Fruit fly (Drosophila melanogaster) S2 (cell line): ENCODE results near the gene nyo.

Experiments
- CG8478 ChIP-seq: fragments of >200 bp; optimal IDR thresholded peaks from 2 replicates; lab custom pipeline; 2018
- CTCF ChIP-seq, 2 experiments: fragments of >200 bp; optimal IDR thresholded peaks; 2 replicates each; lab custom pipeline; 2018

nyo gene

dm6 chr3R:31604409-31605116 is 61.7 kb downstream of the nyo start:
- TF ChIP-seq CTCF (optimal IDR thresholded peaks at IDR 0.05; lab: Kevin White, UChicago) (no peak), CG8478 (lab: Kevin White, UChicago) (no peak)

DNA sequence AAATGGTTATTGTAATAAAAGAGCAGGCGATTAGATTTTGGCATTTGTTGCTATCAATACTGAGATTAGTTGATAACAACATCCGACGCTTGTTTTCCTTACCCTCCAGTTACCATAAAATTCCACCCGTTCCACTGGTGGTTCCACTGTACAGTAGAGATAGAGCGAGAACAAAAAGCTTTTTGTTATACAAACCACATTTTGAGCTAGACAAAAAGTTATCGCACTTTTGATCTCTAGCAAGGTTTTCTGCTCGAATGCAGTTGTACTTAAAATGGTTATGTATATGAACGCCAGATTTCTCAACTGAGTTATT is 62.2 kb downstream of the nyo start:
- TF ChIP-seq CG8478 (lab: Kevin White, UChicago): no peak
- no peak for TF ChIP-seq CTCF (optimal IDR thresholded peaks at IDR 0.05; lab: Kevin White, UChicago)

DNA sequence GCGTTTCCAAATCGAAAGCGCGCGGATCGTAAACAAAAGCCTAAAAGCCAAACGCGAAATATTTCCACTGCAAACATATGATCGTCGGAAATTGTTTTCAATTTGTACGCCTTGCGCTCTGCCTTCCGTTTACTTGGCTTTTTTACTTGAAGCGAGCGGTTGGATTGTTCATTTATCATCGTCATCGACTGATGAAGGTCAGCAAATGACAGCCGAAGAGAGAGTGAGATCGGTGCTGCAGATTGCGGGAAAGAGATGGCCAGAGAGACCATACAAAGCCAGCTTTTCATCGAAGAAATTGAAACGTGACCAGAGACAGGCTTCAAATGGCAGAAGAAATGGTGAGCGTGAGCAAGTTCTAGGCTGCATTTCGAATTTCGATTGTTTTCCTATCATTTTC is 63.0 kb downstream of the nyo start:
- TF ChIP-seq CG8478 (lab: Kevin White, UChicago) (no peak), CTCF (optimal IDR thresholded peaks at IDR 0.05; lab: Kevin White, UChicago) (no peak)

- TF ChIP-seq CTCF (optimal IDR thresholded peaks at IDR 0.05; lab: Kevin White, UChicago) (no peak), CG8478 (lab: Kevin White, UChicago) (no peak)
These were observed 63.7 kb downstream of the nyo start for dm6 chr3R:31606242-31607143.

dm6 chr3R:31607287-31607849 is 64.5 kb downstream of the nyo start:
- no peak for TF ChIP-seq CG8478 (lab: Kevin White, UChicago)
- TF ChIP-seq CTCF (optimal IDR thresholded peaks at IDR 0.05; lab: Kevin White, UChicago): no peak

- no peak for TF ChIP-seq CTCF (optimal IDR thresholded peaks at IDR 0.05; lab: Kevin White, UChicago)
- no peak for TF ChIP-seq CG8478 (lab: Kevin White, UChicago)
These were observed 65.2 kb downstream of the nyo start for dm6 chr3R:31608030-31608429.

DNA sequence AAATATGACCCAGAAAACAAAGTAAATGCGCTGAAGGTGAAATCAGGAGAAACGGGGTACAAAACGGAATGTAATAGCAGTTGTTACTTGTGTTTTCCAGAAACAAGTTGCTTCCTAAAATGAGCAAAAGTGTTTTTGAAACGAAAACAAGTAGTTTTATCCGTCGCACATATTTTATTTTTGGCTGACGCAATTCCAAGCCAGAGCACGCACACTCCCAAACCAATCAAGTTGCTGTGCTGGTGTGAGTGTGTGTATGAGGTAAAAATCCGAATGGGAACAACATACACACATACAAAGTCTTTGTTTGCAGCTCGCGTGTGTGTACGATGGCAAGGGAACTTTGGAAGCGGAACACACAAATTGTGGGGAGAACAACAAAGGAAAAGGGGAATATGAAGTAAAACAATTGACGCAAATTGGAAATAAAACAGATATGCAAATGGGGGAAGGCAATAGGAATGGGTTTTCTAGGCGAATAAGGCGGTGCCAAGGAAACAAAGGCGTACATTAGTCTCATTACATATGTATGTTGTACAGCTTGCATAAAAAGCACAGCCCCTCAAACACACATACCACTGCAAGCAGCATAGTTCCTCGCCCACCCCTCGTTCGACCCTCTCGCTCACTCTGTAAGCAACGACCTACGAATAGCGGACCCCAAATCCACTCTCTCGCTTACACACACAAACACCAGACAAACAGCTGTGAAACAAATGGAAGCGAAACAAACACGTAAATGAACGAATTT is 65.8 kb downstream of the nyo start:
- TF ChIP-seq CTCF (optimal IDR thresholded peaks at IDR 0.05; lab: Kevin White, UChicago) (no peak), CG8478 (lab: Kevin White, UChicago) (peak; percentile 67)

- TF ChIP-seq CTCF (optimal IDR thresholded peaks at IDR 0.05; lab: Kevin White, UChicago) (peak in 1 of 2 experiments; percentile 29), CG8478 (lab: Kevin White, UChicago) (no peak)
These were observed 66.7 kb downstream of the nyo start for dm6 chr3R:31609413-31610054.

dm6 chr3R:31610639-31611594 is 68.1 kb downstream of the nyo start, which contains the start of gene Med:
Gene Med, plus strand, starts transcription at chr3R:31611046.
- TF ChIP-seq CTCF (optimal IDR thresholded peaks at IDR 0.05; lab: Kevin White, UChicago) (no peak), CG8478 (lab: Kevin White, UChicago) (no peak)

dm6 chr3R:31612564-31612963 is 69.7 kb downstream of the nyo start, which contains the start of gene CycG:
Gene CycG, minus strand, starts transcription at chr3R:31612664.
- TF ChIP-seq CG8478 (lab: Kevin White, UChicago): no peak
